Fruit fly (Drosophila melanogaster) S2 (cell line): ENCODE measurements around the gene CG45486.
"Not testable (repeated sequence)": the region's sequence is repeated elsewhere in the genome, so short reads cannot be mapped to it uniquely, and the experiment has no call there.

Experiments used
- CG8478 ChIP-seq: fragments of >200 bp; optimal IDR thresholded peaks from 2 replicates; lab custom pipeline; 2018
- CTCF ChIP-seq, 2 experiments: fragments of >200 bp; optimal IDR thresholded peaks; 2 replicates each; lab custom pipeline; 2018

CG45486 gene

DNA sequence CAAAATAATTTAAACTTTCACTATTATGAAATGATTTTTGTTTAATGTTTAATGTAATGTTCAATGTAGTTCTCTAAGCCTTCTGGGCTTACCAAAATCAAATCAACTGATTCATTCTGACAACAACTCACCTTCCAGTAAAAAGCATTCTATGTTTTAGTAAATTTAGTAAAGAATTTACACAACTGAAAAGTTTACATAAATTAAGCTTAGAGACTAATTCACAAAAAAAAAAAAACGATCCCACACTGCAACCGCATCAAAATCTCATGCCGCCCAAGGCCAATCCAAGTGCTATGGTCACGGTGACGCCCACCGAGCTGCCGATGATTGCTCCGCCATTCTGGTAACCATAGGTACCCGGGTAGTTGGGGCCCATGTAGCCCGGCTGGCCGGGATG is at the start of gene CG45486:
Gene CG45486, minus strand, starts transcription at position 101 of the 400 bp plus-strand sequence.
- TF ChIP-seq CG8478; CTCF (optimal IDR thresholded peaks at IDR 0.05; lab: Kevin White, UChicago): not testable (repeated sequence)

DNA sequence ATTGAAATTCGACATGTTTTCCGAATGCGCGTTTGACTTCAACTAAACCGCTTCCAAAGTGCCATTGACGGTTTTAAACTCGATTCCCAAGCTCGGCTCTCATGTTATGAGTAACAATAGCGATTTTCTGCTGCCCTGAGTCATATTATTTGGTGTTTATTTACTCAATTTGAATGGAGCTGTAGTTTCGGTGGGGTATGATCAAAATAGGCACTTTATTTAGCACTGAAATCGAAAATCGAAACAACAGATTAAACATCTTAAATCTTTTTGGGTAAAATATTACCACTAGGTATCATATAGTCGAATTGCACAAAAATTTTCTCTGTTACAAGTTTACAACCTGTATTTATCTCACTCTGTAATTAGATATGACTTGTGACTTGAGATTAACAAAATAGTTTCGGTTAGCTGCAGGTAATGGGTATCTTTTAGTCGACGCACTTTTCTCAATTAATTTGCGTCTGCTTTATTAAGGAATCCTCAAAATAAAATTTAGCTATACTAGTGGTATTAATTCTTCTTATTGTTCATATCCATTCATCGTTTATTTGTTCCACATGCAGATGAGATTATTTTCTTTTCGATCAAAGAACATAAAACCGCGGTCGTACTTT is 49.5 kb upstream of the CG45486 start, which contains the start of gene CG12655:
Gene CG12655, minus strand, starts transcription at position 51 of the 617 bp plus-strand sequence.
- TF ChIP-seq CTCF (optimal IDR thresholded peaks at IDR 0.05; lab: Kevin White, UChicago) (no peak), CG8478 (no peak)

DNA sequence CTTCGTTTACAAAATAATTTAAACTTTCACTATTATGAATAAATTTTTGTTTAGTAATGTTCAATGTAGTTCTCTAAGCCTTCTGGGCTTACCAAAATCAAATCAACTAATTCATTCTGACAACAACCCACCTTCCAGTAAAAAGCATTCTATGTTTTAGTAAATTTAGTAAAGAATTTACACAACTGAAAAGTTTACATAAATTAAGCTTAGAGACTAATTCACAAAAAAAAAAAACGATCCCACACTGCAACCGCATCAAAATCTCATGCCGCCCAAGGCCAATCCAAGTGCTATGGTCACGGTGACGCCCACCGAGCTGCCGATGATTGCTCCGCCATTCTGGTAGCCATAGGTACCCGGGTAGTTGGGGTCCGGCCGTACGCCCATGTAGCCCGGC is 48.3 kb upstream of the CG45486 start, which contains the start of gene CG43784:
Gene CG43784, minus strand, starts transcription at position 101 of the 400 bp plus-strand sequence.
- not testable (repeated sequence) for TF ChIP-seq CG8478; CTCF (optimal IDR thresholded peaks at IDR 0.05; lab: Kevin White, UChicago)

DNA sequence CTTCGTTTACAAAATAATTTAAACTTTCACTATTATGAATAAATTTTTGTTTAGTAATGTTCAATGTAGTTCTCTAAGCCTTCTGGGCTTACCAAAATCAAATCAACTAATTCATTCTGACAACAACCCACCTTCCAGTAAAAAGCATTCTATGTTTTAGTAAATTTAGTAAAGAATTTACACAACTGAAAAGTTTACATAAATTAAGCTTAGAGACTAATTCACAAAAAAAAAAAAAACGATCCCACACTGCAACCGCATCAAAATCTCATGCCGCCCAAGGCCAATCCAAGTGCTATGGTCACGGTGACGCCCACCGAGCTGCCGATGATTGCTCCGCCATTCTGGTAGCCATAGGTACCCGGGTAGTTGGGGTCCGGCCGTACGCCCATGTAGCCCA is 43.6 kb upstream of the CG45486 start, which contains the start of gene CG45494:
Gene CG45494, minus strand, starts transcription at position 101 of the 400 bp plus-strand sequence.
- TF ChIP-seq CG8478; CTCF (optimal IDR thresholded peaks at IDR 0.05; lab: Kevin White, UChicago): not testable (repeated sequence)

DNA sequence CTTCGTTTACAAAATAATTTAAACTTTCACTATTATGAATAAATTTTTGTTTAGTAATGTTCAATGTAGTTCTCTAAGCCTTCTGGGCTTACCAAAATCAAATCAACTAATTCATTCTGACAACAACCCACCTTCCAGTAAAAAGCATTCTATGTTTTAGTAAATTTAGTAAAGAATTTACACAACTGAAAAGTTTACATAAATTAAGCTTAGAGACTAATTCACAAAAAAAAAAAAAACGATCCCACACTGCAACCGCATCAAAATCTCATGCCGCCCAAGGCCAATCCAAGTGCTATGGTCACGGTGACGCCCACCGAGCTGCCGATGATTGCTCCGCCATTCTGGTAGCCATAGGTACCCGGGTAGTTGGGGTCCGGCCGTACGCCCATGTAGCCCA is 38.9 kb upstream of the CG45486 start, which contains the start of gene CG45493:
Gene CG45493, minus strand, starts transcription at position 101 of the 400 bp plus-strand sequence.
- not testable (repeated sequence) for TF ChIP-seq CTCF (optimal IDR thresholded peaks at IDR 0.05; lab: Kevin White, UChicago); CG8478

DNA sequence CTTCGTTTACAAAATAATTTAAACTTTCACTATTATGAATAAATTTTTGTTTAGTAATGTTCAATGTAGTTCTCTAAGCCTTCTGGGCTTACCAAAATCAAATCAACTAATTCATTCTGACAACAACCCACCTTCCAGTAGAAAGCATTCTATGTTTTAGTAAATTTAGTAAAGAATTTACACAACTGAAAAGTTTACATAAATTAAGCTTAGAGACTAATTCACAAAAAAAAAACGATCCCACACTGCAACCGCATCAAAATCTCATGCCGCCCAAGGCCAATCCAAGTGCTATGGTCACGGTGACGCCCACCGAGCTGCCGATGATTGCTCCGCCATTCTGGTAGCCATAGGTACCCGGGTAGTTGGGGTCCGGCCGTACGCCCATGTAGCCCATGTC is 34.1 kb upstream of the CG45486 start, which contains the start of gene CG45492:
Gene CG45492, minus strand, starts transcription at position 101 of the 400 bp plus-strand sequence.
- not testable (repeated sequence) for TF ChIP-seq CG8478; CTCF (optimal IDR thresholded peaks at IDR 0.05; lab: Kevin White, UChicago)

DNA sequence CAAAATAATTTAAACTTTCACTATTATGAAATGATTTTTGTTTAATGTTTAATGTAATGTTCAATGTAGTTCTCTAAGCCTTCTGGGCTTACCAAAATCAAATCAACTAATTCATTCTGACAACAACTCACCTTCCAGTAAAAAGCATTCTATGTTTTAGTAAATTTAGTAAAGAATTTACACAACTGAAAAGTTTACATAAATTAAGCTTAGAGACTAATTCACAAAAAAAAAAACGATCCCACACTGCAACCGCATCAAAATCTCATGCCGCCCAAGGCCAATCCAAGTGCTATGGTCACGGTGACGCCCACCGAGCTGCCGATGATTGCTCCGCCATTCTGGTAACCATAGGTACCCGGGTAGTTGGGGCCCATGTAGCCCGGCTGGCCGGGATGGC is 29.0 kb upstream of the CG45486 start, which contains the start of gene CG45491:
Gene CG45491, minus strand, starts transcription at position 101 of the 400 bp plus-strand sequence.
- TF ChIP-seq CG8478; CTCF (optimal IDR thresholded peaks at IDR 0.05; lab: Kevin White, UChicago): not testable (repeated sequence)

DNA sequence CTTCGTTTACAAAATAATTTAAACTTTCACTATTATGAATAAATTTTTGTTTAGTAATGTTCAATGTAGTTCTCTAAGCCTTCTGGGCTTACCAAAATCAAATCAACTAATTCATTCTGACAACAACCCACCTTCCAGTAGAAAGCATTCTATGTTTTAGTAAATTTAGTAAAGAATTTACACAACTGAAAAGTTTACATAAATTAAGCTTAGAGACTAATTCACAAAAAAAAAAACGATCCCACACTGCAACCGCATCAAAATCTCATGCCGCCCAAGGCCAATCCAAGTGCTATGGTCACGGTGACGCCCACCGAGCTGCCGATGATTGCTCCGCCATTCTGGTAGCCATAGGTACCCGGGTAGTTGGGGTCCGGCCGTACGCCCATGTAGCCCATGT is 24.3 kb upstream of the CG45486 start, which contains the start of gene CG45490:
Gene CG45490, minus strand, starts transcription at position 101 of the 400 bp plus-strand sequence.
- not testable (repeated sequence) for TF ChIP-seq CTCF (optimal IDR thresholded peaks at IDR 0.05; lab: Kevin White, UChicago); CG8478

DNA sequence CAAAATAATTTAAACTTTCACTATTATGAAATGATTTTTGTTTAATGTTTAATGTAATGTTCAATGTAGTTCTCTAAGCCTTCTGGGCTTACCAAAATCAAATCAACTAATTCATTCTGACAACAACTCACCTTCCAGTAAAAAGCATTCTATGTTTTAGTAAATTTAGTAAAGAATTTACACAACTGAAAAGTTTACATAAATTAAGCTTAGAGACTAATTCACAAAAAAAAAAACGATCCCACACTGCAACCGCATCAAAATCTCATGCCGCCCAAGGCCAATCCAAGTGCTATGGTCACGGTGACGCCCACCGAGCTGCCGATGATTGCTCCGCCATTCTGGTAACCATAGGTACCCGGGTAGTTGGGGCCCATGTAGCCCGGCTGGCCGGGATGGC is 19.2 kb upstream of the CG45486 start, which contains the start of gene CG45489:
Gene CG45489, minus strand, starts transcription at position 101 of the 400 bp plus-strand sequence.
- TF ChIP-seq CG8478; CTCF (optimal IDR thresholded peaks at IDR 0.05; lab: Kevin White, UChicago): not testable (repeated sequence)

DNA sequence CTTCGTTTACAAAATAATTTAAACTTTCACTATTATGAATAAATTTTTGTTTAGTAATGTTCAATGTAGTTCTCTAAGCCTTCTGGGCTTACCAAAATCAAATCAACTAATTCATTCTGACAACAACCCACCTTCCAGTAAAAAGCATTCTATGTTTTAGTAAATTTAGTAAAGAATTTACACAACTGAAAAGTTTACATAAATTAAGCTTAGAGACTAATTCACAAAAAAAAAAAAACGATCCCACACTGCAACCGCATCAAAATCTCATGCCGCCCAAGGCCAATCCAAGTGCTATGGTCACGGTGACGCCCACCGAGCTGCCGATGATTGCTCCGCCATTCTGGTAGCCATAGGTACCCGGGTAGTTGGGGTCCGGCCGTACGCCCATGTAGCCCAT is 10.4 kb upstream of the CG45486 start, which contains the start of gene CG45488:
Gene CG45488, minus strand, starts transcription at position 101 of the 400 bp plus-strand sequence.
- not testable (repeated sequence) for TF ChIP-seq CTCF (optimal IDR thresholded peaks at IDR 0.05; lab: Kevin White, UChicago); CG8478

DNA sequence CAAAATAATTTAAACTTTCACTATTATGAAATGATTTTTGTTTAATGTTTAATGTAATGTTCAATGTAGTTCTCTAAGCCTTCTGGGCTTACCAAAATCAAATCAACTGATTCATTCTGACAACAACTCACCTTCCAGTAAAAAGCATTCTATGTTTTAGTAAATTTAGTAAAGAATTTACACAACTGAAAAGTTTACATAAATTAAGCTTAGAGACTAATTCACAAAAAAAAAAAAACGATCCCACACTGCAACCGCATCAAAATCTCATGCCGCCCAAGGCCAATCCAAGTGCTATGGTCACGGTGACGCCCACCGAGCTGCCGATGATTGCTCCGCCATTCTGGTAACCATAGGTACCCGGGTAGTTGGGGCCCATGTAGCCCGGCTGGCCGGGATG is 5.3 kb upstream of the CG45486 start, which contains the start of gene CG45487:
Gene CG45487, minus strand, starts transcription at position 101 of the 400 bp plus-strand sequence.
- not testable (repeated sequence) for TF ChIP-seq CG8478; CTCF (optimal IDR thresholded peaks at IDR 0.05; lab: Kevin White, UChicago)

DNA sequence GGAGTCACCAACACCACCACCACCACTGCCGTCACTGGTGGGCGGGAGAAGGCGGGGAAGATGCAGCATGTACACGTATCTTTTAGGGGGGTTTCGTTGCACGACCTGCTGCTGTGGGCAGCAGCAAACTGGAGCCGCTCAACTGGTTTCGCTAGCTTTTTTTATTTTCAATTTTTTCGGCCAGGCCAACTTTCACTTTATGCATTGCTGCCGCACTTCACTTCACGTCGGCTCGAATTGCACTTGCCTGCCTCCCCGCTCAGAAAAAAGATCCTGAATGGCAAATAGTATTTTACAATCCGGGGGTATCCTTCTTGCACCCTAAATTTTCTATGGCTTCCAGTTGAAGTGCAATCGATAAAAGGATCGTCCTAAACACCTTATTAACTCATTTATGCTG is 9.9 kb downstream of the CG45486 start:
- no peak for TF ChIP-seq CTCF (optimal IDR thresholded peaks at IDR 0.05; lab: Kevin White, UChicago)
- TF ChIP-seq CG8478, result no peak

DNA sequence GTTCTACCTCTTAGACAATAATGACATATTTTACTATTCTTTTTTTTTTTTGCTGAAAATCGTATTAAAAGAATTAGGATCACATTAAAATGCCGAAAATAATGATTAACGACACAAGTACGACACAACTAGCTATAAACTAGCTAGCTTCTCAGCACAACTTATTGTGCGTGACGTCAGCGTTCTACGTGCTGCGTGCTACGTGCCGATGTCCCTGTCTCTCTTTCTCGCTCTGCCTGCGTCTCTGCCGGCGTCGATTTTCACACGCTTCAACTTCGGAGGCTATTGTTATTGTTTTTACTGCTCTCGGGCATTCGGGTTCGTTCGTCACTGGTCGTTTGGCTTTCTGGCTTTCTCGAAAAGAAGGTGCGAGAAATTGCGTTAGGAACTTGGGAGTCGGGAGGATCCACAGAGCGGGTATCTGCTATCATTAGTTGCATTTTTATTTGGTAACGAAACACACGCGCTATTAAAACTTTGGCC is 11.9 kb downstream of the CG45486 start:
- TF ChIP-seq CG8478, result no peak
- TF ChIP-seq CTCF (optimal IDR thresholded peaks at IDR 0.05; lab: Kevin White, UChicago), result no peak

DNA sequence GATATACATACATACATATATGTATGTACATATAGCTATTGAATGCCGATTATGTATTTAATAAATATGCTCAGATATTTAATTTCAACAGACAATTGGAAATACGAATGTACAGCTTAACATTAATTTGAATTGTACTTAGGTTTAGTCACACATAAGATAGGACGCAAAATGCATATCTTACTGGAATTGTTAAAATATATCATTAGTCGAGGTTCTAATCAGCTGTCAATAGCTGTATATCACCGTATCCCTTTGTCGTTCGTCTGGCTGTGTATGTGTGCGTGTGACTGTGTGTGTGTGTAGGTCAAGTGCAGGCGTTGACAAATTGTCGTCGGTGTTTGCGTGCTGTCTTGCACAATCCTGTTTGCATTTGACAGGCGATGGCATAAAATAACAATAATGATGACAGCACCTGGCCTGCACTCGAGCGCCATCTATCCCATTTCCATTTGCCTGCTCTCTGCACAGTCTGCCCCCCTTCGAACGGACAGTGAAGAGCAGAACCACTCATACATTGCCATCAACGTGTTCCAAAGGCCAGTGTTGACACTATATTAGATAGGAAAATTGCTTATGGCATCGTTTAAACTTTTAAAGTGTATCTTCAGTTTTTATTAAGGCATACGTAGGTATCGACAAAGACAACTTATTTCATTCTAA is 12.5 kb downstream of the CG45486 start:
- TF ChIP-seq CG8478, result no peak
- peak; percentile 86 to 91 for TF ChIP-seq CTCF (optimal IDR thresholded peaks at IDR 0.05; lab: Kevin White, UChicago)

DNA sequence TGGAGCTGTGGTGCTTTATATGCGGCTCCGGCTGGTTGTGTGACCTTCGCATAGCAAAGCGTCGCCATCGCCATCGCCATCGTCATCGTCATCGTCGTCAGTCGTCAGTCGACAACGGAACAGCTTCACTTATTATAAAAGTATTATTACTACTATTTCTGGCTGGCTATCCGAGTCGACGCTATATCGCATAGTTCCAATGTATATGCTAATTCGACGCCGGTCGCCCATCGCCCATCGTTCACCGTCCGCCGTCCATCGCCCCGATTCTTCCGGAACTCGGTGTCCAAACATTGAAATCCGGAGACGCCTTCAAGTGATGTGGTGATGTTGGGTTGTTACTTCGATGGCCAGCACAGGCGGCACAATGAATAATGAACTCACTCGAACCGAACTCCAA is 17.8 kb downstream of the CG45486 start:
- TF ChIP-seq CG8478, result no peak
- no peak for TF ChIP-seq CTCF (optimal IDR thresholded peaks at IDR 0.05; lab: Kevin White, UChicago)
